Worm (Caenorhabditis elegans): ENCODE measurements around the gene E04F6.4.
A peak's percentile ranks its signal among the peaks of the same experiment; 100 is the strongest.

The E04F6.4 gene

DNA sequence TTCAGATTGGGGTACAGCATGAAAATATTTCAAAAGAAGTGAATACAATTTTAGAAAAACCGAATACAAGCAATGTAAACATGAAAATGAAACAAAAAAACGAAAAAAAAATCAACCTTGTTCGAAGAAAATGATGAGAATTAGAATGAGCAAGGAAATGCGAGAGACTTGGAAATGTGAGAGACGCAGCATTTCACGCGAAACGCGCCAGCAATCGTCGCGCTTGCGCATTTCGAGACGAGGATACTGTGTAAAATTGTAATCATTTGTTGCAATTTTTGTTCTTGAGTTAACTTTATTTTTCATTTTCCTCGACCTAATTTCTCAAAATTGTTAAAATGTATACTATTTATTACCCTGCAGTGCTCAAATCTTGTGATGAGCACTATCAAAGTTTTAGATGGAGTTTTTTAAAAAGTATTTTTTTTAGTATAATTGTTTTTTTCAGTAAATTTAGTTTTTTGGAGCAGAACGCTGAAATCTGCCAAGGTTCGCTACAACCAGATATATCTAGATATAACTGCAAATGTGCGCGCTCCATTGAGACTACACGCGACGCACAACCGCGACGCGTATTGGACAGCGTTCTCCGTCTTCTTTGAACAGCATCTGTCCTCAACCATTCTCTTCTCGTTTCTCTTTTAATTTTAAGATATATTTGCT, 37.1 kb upstream of the E04F6.4 start, which contains the start of gene fust-1 (continued):
- peak; percentile 79 for TF ChIP-seq ztf-4 (tag; optimal IDR thresholded peaks at IDR 0.05)
- peak; percentile 94 for TF ChIP-seq nfya-1 (tag; optimal IDR thresholded peaks at IDR 0.05; ENCODE audit: insufficient read depth)
- peak; percentile 59 for TF ChIP-seq ZK546.5 (tag; optimal IDR thresholded peaks at IDR 0.05)
- peak in 1 of 3 experiments; percentile 66 for TF ChIP-seq elt-3 (tag; optimal IDR thresholded peaks at IDR 0.05)
- TF ChIP-seq elt-1 (tag; optimal IDR thresholded peaks at IDR 0.05) = peak; percentile 22
- TF ChIP-seq ceh-16 (tag; optimal IDR thresholded peaks at IDR 0.05) = no peak
- TF ChIP-seq sea-2 (GFP tag; optimal IDR thresholded peaks at IDR 0.05) = no peak
- TF ChIP-seq nhr-12 (tag; optimal IDR thresholded peaks at IDR 0.05) = no peak
- TF ChIP-seq egl-5 (tag; optimal IDR thresholded peaks at IDR 0.05) = peak; percentile 77
- TF ChIP-seq nhr-237 (tag; optimal IDR thresholded peaks at IDR 0.05) = no peak
- no peak for TF ChIP-seq nhr-76 (tag; optimal IDR thresholded peaks at IDR 0.05)
- peak; percentile 26 for TF ChIP-seq unc-62 (GFP tag; optimal IDR thresholded peaks at IDR 0.05)
- TF ChIP-seq unc-39 (tag; optimal IDR thresholded peaks at IDR 0.05) = no peak
- TF ChIP-seq ceh-28 (tag; optimal IDR thresholded peaks at IDR 0.05) = peak; percentile 86
- peak; percentile 74 for TF ChIP-seq zag-1 (tag; optimal IDR thresholded peaks at IDR 0.05)
- TF ChIP-seq ceh-9 (tag; optimal IDR thresholded peaks at IDR 0.05) = no peak
- peak in 1 of 2 experiments; percentile 75 for TF ChIP-seq eor-1 (tag; optimal IDR thresholded peaks at IDR 0.05)
- TF ChIP-seq hmg-11 (tag; optimal IDR thresholded peaks at IDR 0.05) = peak; percentile 95
- peak; percentile 99 for TF ChIP-seq pha-4 (tag; optimal IDR thresholded peaks at IDR 0.05)
- peak; percentile 91 for TF ChIP-seq lin-15B (tag; optimal IDR thresholded peaks at IDR 0.05)
- peak; percentile 65 for TF ChIP-seq fkh-10 (GFP tag; optimal IDR thresholded peaks at IDR 0.05)
- no peak for TF ChIP-seq nhr-67 (tag; optimal IDR thresholded peaks at IDR 0.05)

ce11 chrII:7154711-7155110, 34.5 kb upstream of the E04F6.4 start:
- TF ChIP-seq pha-4 (tag; optimal IDR thresholded peaks at IDR 0.05) (no peak), egl-5 (tag; optimal IDR thresholded peaks at IDR 0.05) (no peak), unc-62 (GFP tag; optimal IDR thresholded peaks at IDR 0.05) (no peak), nfya-1 (tag; optimal IDR thresholded peaks at IDR 0.05; ENCODE audit: insufficient read depth) (no peak), pqm-1 (tag; optimal IDR thresholded peaks at IDR 0.05) (no peak), ceh-82 (tag; optimal IDR thresholded peaks at IDR 0.05) (no peak)

- TF ChIP-seq nhr-43 (tag; optimal IDR thresholded peaks at IDR 0.05; ENCODE audit: poor library complexity, severe bottlenecking) (no peak), unc-62 (GFP tag; optimal IDR thresholded peaks at IDR 0.05) (no peak), nhr-25 (tag; optimal IDR thresholded peaks at IDR 0.05) (peak; percentile 13), ceh-9 (tag; optimal IDR thresholded peaks at IDR 0.05) (no peak), R02D3.7 (tag; optimal IDR thresholded peaks at IDR 0.05) (no peak), ceh-82 (tag; optimal IDR thresholded peaks at IDR 0.05) (no peak), fkh-2 (tag; optimal IDR thresholded peaks at IDR 0.05) (no peak), nhr-67 (tag; optimal IDR thresholded peaks at IDR 0.05) (no peak), lsy-12 (tag; optimal IDR thresholded peaks at IDR 0.05) (no peak), nhr-11 (tag; optimal IDR thresholded peaks at IDR 0.05) (no peak), ZK546.5 (tag; optimal IDR thresholded peaks at IDR 0.05) (no peak), zag-1 (tag; optimal IDR thresholded peaks at IDR 0.05) (no peak), nhr-23 (tag; optimal IDR thresholded peaks at IDR 0.05) (no peak), ama-1 (optimal IDR thresholded peaks at IDR 0.05) (peak; percentile 27), elt-2 (tag; optimal IDR thresholded peaks at IDR 0.05) (peak; percentile 20)
Measured at ce11 chrII:7155392-7155791, 33.8 kb upstream of the E04F6.4 start, which contains the start of gene C27H5.2. TSS of gene C27H5.2 (plus strand) at chrII:7155581.

- peak; percentile 89 for TF ChIP-seq elt-2 (tag; optimal IDR thresholded peaks at IDR 0.05)
- TF ChIP-seq fos-1 (tag; optimal IDR thresholded peaks at IDR 0.05) = peak; percentile 6
- peak; percentile 50 for TF ChIP-seq pqm-1 (tag; optimal IDR thresholded peaks at IDR 0.05)
- TF ChIP-seq mdl-1 (tag; optimal IDR thresholded peaks at IDR 0.05) = no peak
- TF ChIP-seq pha-4 (tag; optimal IDR thresholded peaks at IDR 0.05) = peak; percentile 64
- TF ChIP-seq mml-1 (tag; optimal IDR thresholded peaks at IDR 0.05) = no peak
- peak; percentile 18 for TF ChIP-seq nhr-23 (tag; optimal IDR thresholded peaks at IDR 0.05)
- TF ChIP-seq nhr-43 (tag; optimal IDR thresholded peaks at IDR 0.05; ENCODE audit: poor library complexity, severe bottlenecking) = no peak
- peak; percentile 0 for TF ChIP-seq nhr-25 (tag; optimal IDR thresholded peaks at IDR 0.05)
- TF ChIP-seq lsy-12 (tag; optimal IDR thresholded peaks at IDR 0.05) = no peak
- peak; percentile 54 for TF ChIP-seq jun-1 (tag; optimal IDR thresholded peaks at IDR 0.05)
- TF ChIP-seq ceh-28 (tag; optimal IDR thresholded peaks at IDR 0.05) = peak; percentile 42
Measured at ce11 chrII:7157415-7157814, 31.8 kb upstream of the E04F6.4 start.

Data from whole organism, L3 larva.